Worm (Caenorhabditis elegans): Measurements from ENCODE around the gene npp-24.

The npp-24 gene

ce11 chrII:5515542-5515941 is 9.9 kb downstream of the npp-24 start, which contains the start of gene ZK177.3 (continued):
- TF ChIP-seq Y53G8AR.9 (GFP tag; conservative IDR thresholded peaks at IDR 0.05) = no peak

ce11 chrII:5517643-5518042 is 12.0 kb downstream of the npp-24 start, which contains the start of gene ZK177.9:
ZK177.9 (minus strand) TSS chrII:5517743.
- TF ChIP-seq egrh-3 (GFP tag; IDR thresholded peaks at IDR 0.05) (no peak), gei-17 (GFP tag; optimal IDR thresholded peaks at IDR 0.05) (no peak), repo-1 (tag; optimal IDR thresholded peaks at IDR 0.05) (no peak), aptf-3 (GFP tag; IDR thresholded peaks at IDR 0.05) (no peak), let-526 (GFP tag; IDR thresholded peaks at IDR 0.05) (no peak), lin-26 (GFP tag; IDR thresholded peaks at IDR 0.05) (no peak), athp-1 (tag; optimal IDR thresholded peaks at IDR 0.05) (no peak)

- TF ChIP-seq egrh-3 (GFP tag; IDR thresholded peaks at IDR 0.05) = no peak
- no peak for TF ChIP-seq let-526 (GFP tag; IDR thresholded peaks at IDR 0.05)
- TF ChIP-seq nhr-179 (tag; optimal IDR thresholded peaks at IDR 0.05) = no peak
- no peak for TF ChIP-seq lin-40 (tag; optimal IDR thresholded peaks at IDR 0.05)
- TF ChIP-seq snpc-1.3 (tag; optimal IDR thresholded peaks at IDR 0.05; ENCODE audit: insufficient read depth) = no peak
- TF ChIP-seq F57C9.4 (tag; optimal IDR thresholded peaks at IDR 0.05) = no peak
- no peak for TF ChIP-seq let-607 (tag; optimal IDR thresholded peaks at IDR 0.05)
- TF ChIP-seq ama-1 (optimal IDR thresholded peaks at IDR 0.05) = no peak
- TF ChIP-seq ama-1 (GFP tag; optimal IDR thresholded peaks at IDR 0.05) = no peak
- TF ChIP-seq F39B2.1 (GFP tag; IDR thresholded peaks at IDR 0.05) = no peak
- no peak for TF ChIP-seq somi-1 (GFP tag; optimal IDR thresholded peaks at IDR 0.05)
- TF ChIP-seq attf-3 (GFP tag; conservative IDR thresholded peaks at IDR 0.05) = no peak
- TF ChIP-seq F10E7.11 (tag; optimal IDR thresholded peaks at IDR 0.05) = no peak
- TF ChIP-seq ceh-58 (GFP tag; IDR thresholded peaks at IDR 0.05) = no peak
- no peak for TF ChIP-seq ccch-3 (GFP tag; optimal IDR thresholded peaks at IDR 0.05)
- TF ChIP-seq snpc-4 (GFP tag; optimal IDR thresholded peaks at IDR 0.05) = no peak
- no peak for TF ChIP-seq snpc-4 (tag; optimal IDR thresholded peaks at IDR 0.05)
- no peak for TF ChIP-seq zfh-2 (GFP tag; conservative IDR thresholded peaks at IDR 0.05)
- TF ChIP-seq bed-2 (GFP tag; IDR thresholded peaks at IDR 0.05) = no peak
Measured at ce11 chrII:5518055-5518454, 12.4 kb downstream of the npp-24 start.

- no peak for TF ChIP-seq attf-3 (GFP tag; conservative IDR thresholded peaks at IDR 0.05)
- TF ChIP-seq dpl-1 (GFP tag; optimal IDR thresholded peaks at IDR 0.05) = no peak
- TF ChIP-seq athp-1 (tag; optimal IDR thresholded peaks at IDR 0.05) = no peak
- no peak for TF ChIP-seq hmg-1.2 (GFP tag; IDR thresholded peaks at IDR 0.05)
- no peak for TF ChIP-seq ama-1 (optimal IDR thresholded peaks at IDR 0.05)
- TF ChIP-seq ama-1 (GFP tag; optimal IDR thresholded peaks at IDR 0.05) = no peak
Measured at ce11 chrII:5518910-5519309, 13.2 kb downstream of the npp-24 start, which contains the start of gene ZK177.2. ZK177.2 (plus strand) TSS chrII:5519210.

ce11 chrII:5521411-5521810 is 15.7 kb downstream of the npp-24 start, which contains the start of gene ZK177.12:
ZK177.12 (plus strand) TSS chrII:5521711.
- TF ChIP-seq ztf-25 (GFP tag; IDR thresholded peaks at IDR 0.05) (no peak), snpc-1.1 (tag; optimal IDR thresholded peaks at IDR 0.05; ENCODE audit: insufficient read depth) (no peak), ceh-79 (tag; optimal IDR thresholded peaks at IDR 0.05) (no peak), dpff-1 (tag; optimal IDR thresholded peaks at IDR 0.05) (no peak), C06A6.2 (GFP tag; conservative IDR thresholded peaks at IDR 0.05) (no peak)
